Fruit fly (Drosophila melanogaster) whole organism: ENCODE measurements around the gene CG40045.

Experiments
- CG8478 ChIP-seq: fragments of >200 bp; optimal IDR thresholded peaks from 2 replicates; lab custom pipeline; 2018; ENCODE audit warnings: inconsistent platforms
- Dll ChIP-seq: fragments of >200 bp; optimal IDR thresholded peaks from 2 replicates; lab custom pipeline; 2017
- EcR ChIP-seq, 2 experiments: fragments of >200 bp; optimal IDR thresholded peaks; 2 replicates each; lab custom pipeline; 2017; ENCODE audit warnings: missing biosample characterization in 2 of 2, missing genetic modification characterization in 2 of 2, missing genetic modification reagents in 2 of 2
- pan ChIP-seq: fragments of >200 bp; optimal IDR thresholded peaks from 2 replicates; lab custom pipeline; 2017
- psq ChIP-seq: fragments of >200 bp; optimal IDR thresholded peaks from 2 replicates; lab custom pipeline; 2017
- usp ChIP-seq: fragments of >200 bp; optimal IDR thresholded peaks from 2 replicates; lab custom pipeline; 2017; ENCODE audit warnings: missing biosample characterization, missing genetic modification characterization, mixed read lengths

Gene CG40045

dm6 chr3L:24028211-24028900, at the start of gene CG40045:
Gene CG40045 (plus strand): TSS chr3L:24028515.
- no peak for TF ChIP-seq CG8478 (lab: Kevin White, UChicago)
- TF ChIP-seq psq (lab: Kevin White, UChicago) = no peak
- no peak for TF ChIP-seq pan (lab: Kevin White, UChicago)
- TF ChIP-seq EcR (GFP tag; optimal IDR thresholded peaks at IDR 0.05; lab: Kevin White, UChicago) = no peak
- TF ChIP-seq Dll = no peak
- TF ChIP-seq usp (GFP tag; lab: Kevin White, UChicago) = no peak

DNA sequence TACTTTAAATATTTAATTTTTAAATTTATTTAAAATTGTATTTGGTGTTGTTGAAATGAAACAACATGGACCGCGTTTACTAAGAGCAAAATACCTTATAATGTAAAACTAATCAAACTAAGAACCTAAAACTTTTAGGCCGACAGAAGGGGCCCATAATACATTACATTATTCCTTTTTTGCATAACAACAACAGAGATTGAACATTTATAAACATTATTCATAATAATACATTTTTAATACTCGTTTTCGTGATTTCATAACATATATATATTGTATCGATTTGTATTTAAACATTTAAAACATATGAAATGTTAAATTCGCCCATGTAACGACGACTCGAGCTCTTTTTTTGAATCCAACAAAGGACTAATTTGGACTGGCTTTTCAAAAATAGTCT, 42.0 kb upstream of the CG40045 start, which contains the start of gene CG40470:
Gene CG40470 (minus strand): TSS at position 101 of the 400 bp plus-strand sequence.
- no peak for TF ChIP-seq EcR (GFP tag; optimal IDR thresholded peaks at IDR 0.05; lab: Kevin White, UChicago)
- TF ChIP-seq usp (GFP tag; lab: Kevin White, UChicago) = no peak
- no peak for TF ChIP-seq CG8478 (lab: Kevin White, UChicago)
- TF ChIP-seq Dll = no peak
- TF ChIP-seq psq (lab: Kevin White, UChicago) = no peak
- TF ChIP-seq pan (lab: Kevin White, UChicago) = no peak

- no peak for TF ChIP-seq psq (lab: Kevin White, UChicago)
- TF ChIP-seq CG8478 (lab: Kevin White, UChicago) = no peak
- TF ChIP-seq EcR (GFP tag; optimal IDR thresholded peaks at IDR 0.05; lab: Kevin White, UChicago) = no peak
- no peak for TF ChIP-seq pan (lab: Kevin White, UChicago)
- TF ChIP-seq Dll = no peak
- TF ChIP-seq usp (GFP tag; lab: Kevin White, UChicago) = no peak
Measured at dm6 chr3L:24029774-24030173, 1.5 kb downstream of the CG40045 start.

dm6 chr3L:24073713-24074292, 45.5 kb downstream of the CG40045 start, which contains the start of gene Snap25:
Gene Snap25 (plus strand): TSS chr3L:24074180.
- TF ChIP-seq psq (lab: Kevin White, UChicago) (no peak), CG8478 (lab: Kevin White, UChicago) (no peak), pan (lab: Kevin White, UChicago) (no peak), usp (GFP tag; lab: Kevin White, UChicago) (no peak), Dll (no peak), EcR (GFP tag; optimal IDR thresholded peaks at IDR 0.05; lab: Kevin White, UChicago) (no peak)

DNA sequence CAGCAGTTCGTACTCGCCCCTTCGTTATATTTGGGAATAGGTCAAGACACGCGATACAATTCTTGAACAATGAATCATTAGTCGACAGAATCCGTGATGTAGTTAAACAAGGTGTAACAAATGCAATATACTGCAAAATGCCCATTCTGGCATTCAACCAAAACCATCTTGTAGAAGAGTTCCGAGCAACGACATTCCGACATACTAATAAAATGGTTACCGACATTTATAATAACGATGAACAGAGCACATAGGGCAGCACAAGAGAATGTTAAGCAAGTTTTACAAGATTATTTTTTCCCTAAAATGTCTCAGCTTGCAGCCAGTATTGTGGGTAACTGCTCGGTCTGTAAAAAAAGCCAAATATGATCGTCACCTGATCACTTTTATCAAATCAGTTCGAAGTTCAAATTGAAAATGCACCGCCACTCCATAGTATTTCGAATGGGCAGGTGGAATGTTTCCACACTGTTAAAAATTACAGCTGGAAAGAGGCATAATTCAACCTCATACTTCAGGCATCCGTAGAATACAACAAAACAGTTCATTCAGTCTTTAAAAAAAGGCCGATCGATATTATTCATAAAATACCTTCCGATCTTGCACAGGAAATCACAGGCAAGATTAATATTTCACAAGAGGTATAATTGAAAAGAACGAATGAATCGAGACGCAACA, 54.8 kb downstream of the CG40045 start:
- no peak for TF ChIP-seq CG8478 (lab: Kevin White, UChicago)
- no peak for TF ChIP-seq Dll
- no peak for TF ChIP-seq usp (GFP tag; lab: Kevin White, UChicago)
- no peak for TF ChIP-seq psq (lab: Kevin White, UChicago)
- no peak for TF ChIP-seq pan (lab: Kevin White, UChicago)
- no peak for TF ChIP-seq EcR (GFP tag; optimal IDR thresholded peaks at IDR 0.05; lab: Kevin White, UChicago)
